Worm (Caenorhabditis elegans): ENCODE data around the gene clec-218.

- TF ChIP-seq snpc-4 (tag; optimal IDR thresholded peaks at IDR 0.05) (no peak), nhr-77 (tag; optimal IDR thresholded peaks at IDR 0.05) (no peak)
Measured at ce11 chrV:8335620-8336019, 27.9 kb downstream of the clec-218 start.

Measured in whole organism, L3 larva.